Fruit fly (Drosophila melanogaster): ENCODE results near the gene Grp170.
A peak's percentile ranks its signal among the peaks of the same experiment; 100 is the strongest.

Grp170 gene

dm6 chrX:2241842-2242241, 33.0 kb downstream of the Grp170 start, which contains the start of gene kz (continued):
- TF ChIP-seq CG12942 (GFP tag; optimal IDR thresholded peaks at IDR 0.05) (no peak), CG7987 (GFP tag; optimal IDR thresholded peaks at IDR 0.05) (no peak), vfl (GFP tag; optimal IDR thresholded peaks at IDR 0.05) (no peak), mld (GFP tag; IDR thresholded peaks at IDR 0.05; ENCODE audit: partially characterized antibody) (peak; percentile 96), slbo (GFP tag; IDR thresholded peaks at IDR 0.05) (no peak), CG13287 (GFP tag; IDR thresholded peaks at IDR 0.05; ENCODE audit: partially characterized antibody) (peak; percentile 91), knrl (GFP tag; IDR thresholded peaks at IDR 0.05; ENCODE audit: partially characterized antibody) (peak; percentile 82), Ptx1 (GFP tag; IDR thresholded peaks at IDR 0.05) (no peak), CG6689 (GFP tag; IDR thresholded peaks at IDR 0.05) (no peak), C15 (GFP tag; IDR thresholded peaks at IDR 0.05) (no peak), Opbp (GFP tag; IDR thresholded peaks at IDR 0.05; ENCODE audit: partially characterized antibody) (peak; percentile 92), hkb (optimal IDR thresholded peaks at IDR 0.05) (no peak), hkb (GFP tag; IDR thresholded peaks at IDR 0.05) (no peak), chm (GFP tag; IDR thresholded peaks at IDR 0.05) (no peak), unpg (GFP tag; optimal IDR thresholded peaks at IDR 0.05) (no peak), schlank (tag; optimal IDR thresholded peaks at IDR 0.05) (no peak), Pdp1 (GFP tag; optimal IDR thresholded peaks at IDR 0.05) (no peak), hbn (GFP tag; IDR thresholded peaks at IDR 0.05; ENCODE audit: partially characterized antibody) (peak; percentile 61), Stat92E (GFP tag; optimal IDR thresholded peaks at IDR 0.05) (no peak), CG3838 (GFP tag; optimal IDR thresholded peaks at IDR 0.05) (no peak), kni (GFP tag; optimal IDR thresholded peaks at IDR 0.05) (no peak), PHDP (tag; optimal IDR thresholded peaks at IDR 0.05) (no peak), pan (optimal IDR thresholded peaks at IDR 0.05) (no peak), pan (GFP tag; optimal IDR thresholded peaks at IDR 0.05 in 1 of 2, IDR thresholded peaks at IDR 0.05 in 1 of 2) (no peak), vvl (GFP tag; IDR thresholded peaks at IDR 0.05) (no peak), zen2 (GFP tag; IDR thresholded peaks at IDR 0.05; ENCODE audit: partially characterized antibody) (peak; percentile 88), CG30431 (GFP tag; optimal IDR thresholded peaks at IDR 0.05) (no peak), CG11398 (GFP tag; optimal IDR thresholded peaks at IDR 0.05) (no peak), CG12219 (GFP tag; optimal IDR thresholded peaks at IDR 0.05) (no peak), CG6175 (GFP tag; IDR thresholded peaks at IDR 0.05) (no peak), bab2 (GFP tag; optimal IDR thresholded peaks at IDR 0.05) (no peak), tna (GFP tag; IDR thresholded peaks at IDR 0.05; ENCODE audit: partially characterized antibody) (peak; percentile 99), CG18476 (GFP tag; optimal IDR thresholded peaks at IDR 0.05) (no peak), CG7556 (GFP tag; optimal IDR thresholded peaks at IDR 0.05) (no peak), YL-1 (GFP tag; optimal IDR thresholded peaks at IDR 0.05) (peak; percentile 86), CG7271 (tag; optimal IDR thresholded peaks at IDR 0.05) (no peak), CG17568 (GFP tag; optimal IDR thresholded peaks at IDR 0.05) (no peak), Dref (GFP tag; IDR thresholded peaks at IDR 0.05) (peak; percentile 97), abd-A (tag; optimal IDR thresholded peaks at IDR 0.05) (no peak), CG8924 (tag; optimal IDR thresholded peaks at IDR 0.05) (no peak), ems (GFP tag; optimal IDR thresholded peaks at IDR 0.05) (no peak), CG11093 (GFP tag; IDR thresholded peaks at IDR 0.05) (no peak), az2 (GFP tag; optimal IDR thresholded peaks at IDR 0.05) (no peak), CG14667 (GFP tag; IDR thresholded peaks at IDR 0.05) (no peak), ac (GFP tag; optimal IDR thresholded peaks at IDR 0.05) (no peak), org-1 (GFP tag; optimal IDR thresholded peaks at IDR 0.05) (no peak), luna (GFP tag; optimal IDR thresholded peaks at IDR 0.05) (no peak), Sox100B (GFP tag; optimal IDR thresholded peaks at IDR 0.05) (no peak), HmgZ (tag; optimal IDR thresholded peaks at IDR 0.05) (peak; percentile 55), CG6254 (GFP tag; optimal IDR thresholded peaks at IDR 0.05) (no peak), CG12659 (GFP tag; optimal IDR thresholded peaks at IDR 0.05) (peak; percentile 64)

Measured in whole organism, embryonic.